Fruit fly (Drosophila melanogaster): ENCODE measurements around the gene chp.

chp gene

DNA sequence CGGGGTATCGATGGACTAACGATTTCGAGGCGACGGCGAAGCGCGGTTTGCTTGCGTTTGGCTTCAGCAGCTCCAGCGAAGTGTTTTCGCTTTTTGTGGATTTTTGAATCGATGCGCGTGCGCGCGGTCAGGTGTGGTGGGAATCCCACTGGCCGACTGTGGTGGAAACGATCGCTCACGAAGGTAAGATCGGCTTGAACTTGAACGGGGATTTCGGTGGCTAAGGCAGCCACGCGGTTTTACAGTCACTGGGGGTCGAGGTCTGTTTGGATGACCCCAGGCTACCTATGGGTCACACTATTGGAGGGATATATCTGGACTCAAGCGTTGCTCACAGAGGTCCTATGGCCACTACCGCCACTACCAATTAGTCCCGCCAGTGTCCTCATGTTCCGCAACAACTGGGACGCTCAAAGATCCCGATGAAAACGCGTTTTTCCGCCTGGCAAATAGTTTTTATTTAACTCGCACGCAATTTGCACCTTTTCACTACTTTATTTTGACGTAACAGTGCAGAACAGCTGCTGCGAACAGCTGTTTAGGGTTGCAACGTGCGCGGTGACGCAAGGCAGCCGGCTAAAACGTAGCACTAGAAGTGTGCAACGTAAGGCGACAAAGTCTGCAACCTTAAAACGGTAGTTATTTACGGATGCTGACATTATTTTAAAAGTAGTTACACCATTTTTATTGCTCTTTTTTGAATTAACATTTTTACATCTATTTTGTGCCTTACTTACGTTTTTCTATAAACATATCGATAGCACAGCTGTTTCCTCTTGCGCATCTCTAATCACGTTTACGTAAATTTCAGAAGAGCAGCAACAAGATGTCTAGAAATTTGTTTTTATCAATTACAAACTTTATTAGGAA, 41.8 kb upstream of the chp start, which contains the start of the genes qless and mRpL32 (continued):
- peak; percentile 71 for TF ChIP-seq nmo (GFP tag; optimal IDR thresholded peaks at IDR 0.05)
- peak; percentile 80 for TF ChIP-seq B-H1 (GFP tag; IDR thresholded peaks at IDR 0.05)
- peak; percentile 64 for TF ChIP-seq Antp (GFP tag; optimal IDR thresholded peaks at IDR 0.05)
- TF ChIP-seq twi (tag; optimal IDR thresholded peaks at IDR 0.05), result no peak
- no peak for TF ChIP-seq Hr51 (GFP tag; optimal IDR thresholded peaks at IDR 0.05)
- TF ChIP-seq aop (GFP tag; IDR thresholded peaks at IDR 0.05), result no peak
- TF ChIP-seq Drgx (GFP tag; IDR thresholded peaks at IDR 0.05), result peak; percentile 60
- TF ChIP-seq bsh (GFP tag; optimal IDR thresholded peaks at IDR 0.05), result peak in 1 of 2 experiments; percentile 29
- TF ChIP-seq cas (GFP tag; IDR thresholded peaks at IDR 0.05), result peak; percentile 52; the same call in 1 of the 2 replicates
- TF ChIP-seq dimm (GFP tag; IDR thresholded peaks at IDR 0.05), result no peak; the same call in 1 of the 2 replicates
- peak; percentile 74 for TF ChIP-seq CG4404 (GFP tag; IDR thresholded peaks at IDR 0.05)
- peak; percentile 21 for TF ChIP-seq CG16863 (GFP tag; optimal IDR thresholded peaks at IDR 0.05)
- TF ChIP-seq CG15514 (GFP tag; optimal IDR thresholded peaks at IDR 0.05), result peak; percentile 45
- no peak for TF ChIP-seq en (GFP tag; optimal IDR thresholded peaks at IDR 0.05)
- no peak for TF ChIP-seq CG17802 (tag; optimal IDR thresholded peaks at IDR 0.05)
- TF ChIP-seq corto (GFP tag; optimal IDR thresholded peaks at IDR 0.05), result no peak
- no peak for TF ChIP-seq CrebB (tag; optimal IDR thresholded peaks at IDR 0.05)
- TF ChIP-seq CG10654 (GFP tag; optimal IDR thresholded peaks at IDR 0.05), result peak; percentile 72
- TF ChIP-seq CG2116 (GFP tag; optimal IDR thresholded peaks at IDR 0.05), result peak; percentile 80
- peak; percentile 26 for TF ChIP-seq Spps (tag; optimal IDR thresholded peaks at IDR 0.05)
- no peak for TF ChIP-seq CG3163 (GFP tag; optimal IDR thresholded peaks at IDR 0.05)
- TF ChIP-seq pros (GFP tag; optimal IDR thresholded peaks at IDR 0.05), result no peak
- no peak for TF ChIP-seq lab (GFP tag; optimal IDR thresholded peaks at IDR 0.05)
- no peak for TF ChIP-seq dmrt99B (tag; optimal IDR thresholded peaks at IDR 0.05)
- TF ChIP-seq pan (optimal IDR thresholded peaks at IDR 0.05), result no peak
- peak in 1 of 2 experiments; percentile 89 for TF ChIP-seq pan (GFP tag; optimal IDR thresholded peaks at IDR 0.05 in 1 of 2, IDR thresholded peaks at IDR 0.05 in 1 of 2)
- peak; percentile 69 for TF ChIP-seq CG11093 (GFP tag; IDR thresholded peaks at IDR 0.05)
- TF ChIP-seq CG4820 (GFP tag; optimal IDR thresholded peaks at IDR 0.05), result peak; percentile 69
- no peak for TF ChIP-seq cwo (GFP tag; optimal IDR thresholded peaks at IDR 0.05)
- TF ChIP-seq CG7271 (tag; optimal IDR thresholded peaks at IDR 0.05), result no peak
- TF ChIP-seq CG10147 (GFP tag; optimal IDR thresholded peaks at IDR 0.05), result peak; percentile 38
- TF ChIP-seq Lpt (GFP tag; optimal IDR thresholded peaks at IDR 0.05), result no peak
- TF ChIP-seq zen2 (GFP tag; IDR thresholded peaks at IDR 0.05; ENCODE audit: partially characterized antibody), result no peak; the same call in 2 of the 3 replicates
- no peak for TF ChIP-seq CG15011 (GFP tag; optimal IDR thresholded peaks at IDR 0.05)
- peak; percentile 79 for TF ChIP-seq CG18764 (GFP tag; optimal IDR thresholded peaks at IDR 0.05)
- no peak for TF ChIP-seq Hand (GFP tag; optimal IDR thresholded peaks at IDR 0.05)
- TF ChIP-seq Fer2 (tag; optimal IDR thresholded peaks at IDR 0.05), result peak; percentile 45
- TF ChIP-seq HmgD (GFP tag; optimal IDR thresholded peaks at IDR 0.05), result no peak
- TF ChIP-seq org-1 (GFP tag; optimal IDR thresholded peaks at IDR 0.05), result no peak
- no peak for TF ChIP-seq CG15269 (tag; optimal IDR thresholded peaks at IDR 0.05)
- peak; percentile 30 for TF ChIP-seq B-H2 (GFP tag; optimal IDR thresholded peaks at IDR 0.05)
- TF ChIP-seq CG16815 (GFP tag; optimal IDR thresholded peaks at IDR 0.05), result no peak
- no peak for TF ChIP-seq Trl (optimal IDR thresholded peaks at IDR 0.05)
- peak; percentile 77 for TF ChIP-seq Trl (GFP tag; optimal IDR thresholded peaks at IDR 0.05)
- TF ChIP-seq Mrtf (GFP tag; IDR thresholded peaks at IDR 0.05), result peak; percentile 53; the same call in 1 of the 3 replicates
- no peak for TF ChIP-seq Hey (tag; optimal IDR thresholded peaks at IDR 0.05)
- peak; percentile 48 for TF ChIP-seq Xbp1 (GFP tag; optimal IDR thresholded peaks at IDR 0.05)
- TF ChIP-seq seq (GFP tag; IDR thresholded peaks at IDR 0.05), result no peak
- peak; percentile 45 for TF ChIP-seq CG13424 (tag; optimal IDR thresholded peaks at IDR 0.05)

All from whole organism, embryonic.